Worm (Caenorhabditis elegans): ENCODE measurements around the gene srh-248.

Gene srh-248

ce11 chrV:2934075-2934474 lies 21.2 kb downstream of the srh-248 start, which contains the start of gene srh-247:
srh-247 (minus strand) TSS chrV:2934175.
- TF ChIP-seq mcd-1 (GFP tag; IDR thresholded peaks at IDR 0.05) (no peak), egl-44 (GFP tag; IDR thresholded peaks at IDR 0.05) (no peak), nfya-1 (tag; optimal IDR thresholded peaks at IDR 0.05; ENCODE audit: borderline replicate concordance, insufficient read depth) (no peak), mes-4 (tag; optimal IDR thresholded peaks at IDR 0.05) (no peak), madf-10 (tag; optimal IDR thresholded peaks at IDR 0.05) (no peak), aptf-3 (GFP tag; IDR thresholded peaks at IDR 0.05) (no peak), ceh-79 (tag; optimal IDR thresholded peaks at IDR 0.05) (no peak), B0336.3 (GFP tag; IDR thresholded peaks at IDR 0.05) (no peak), hmg-20 (GFP tag; IDR thresholded peaks at IDR 0.05) (no peak)

ce11 chrV:2931252-2931651 lies 24.0 kb downstream of the srh-248 start, which contains the start of gene C31B8.1:
C31B8.1 (plus strand) TSS chrV:2931552.
- TF ChIP-seq rcor-1 (GFP tag; IDR thresholded peaks at IDR 0.05) (no peak), F52B5.7 (tag; optimal IDR thresholded peaks at IDR 0.05) (no peak), B0019.2 (GFP tag; conservative IDR thresholded peaks at IDR 0.05) (no peak), ceh-58 (GFP tag; IDR thresholded peaks at IDR 0.05) (no peak), lin-26 (GFP tag; IDR thresholded peaks at IDR 0.05) (no peak), sptf-2 (GFP tag; optimal IDR thresholded peaks at IDR 0.05) (no peak), ztf-28 (GFP tag; IDR thresholded peaks at IDR 0.05) (no peak), nfyb-1 (GFP tag; IDR thresholded peaks at IDR 0.05) (no peak), ama-1 (optimal IDR thresholded peaks at IDR 0.05) (no peak), ama-1 (GFP tag; optimal IDR thresholded peaks at IDR 0.05) (no peak), egl-44 (GFP tag; IDR thresholded peaks at IDR 0.05) (no peak), Y67H2A.10 (GFP tag; conservative IDR thresholded peaks at IDR 0.05) (no peak), hmg-1.2 (GFP tag; IDR thresholded peaks at IDR 0.05) (no peak), pha-4 (tag; optimal IDR thresholded peaks at IDR 0.05) (no peak), F57A8.1 (GFP tag; optimal IDR thresholded peaks at IDR 0.05) (no peak), tlf-1 (GFP tag; optimal IDR thresholded peaks at IDR 0.05) (no peak)

ce11 chrV:2929753-2930152 lies 25.5 kb downstream of the srh-248 start, which contains the start of gene C31B8.16:
C31B8.16 (plus strand) TSS chrV:2930053.
- no peak for TF ChIP-seq aptf-2 (GFP tag; conservative IDR thresholded peaks at IDR 0.05)
- TF ChIP-seq efl-1 (GFP tag; optimal IDR thresholded peaks at IDR 0.05) = no peak
- TF ChIP-seq pbrm-1 (GFP tag; IDR thresholded peaks at IDR 0.05) = no peak
- no peak for TF ChIP-seq mel-28 (tag; optimal IDR thresholded peaks at IDR 0.05; ENCODE audit: borderline replicate concordance)
- no peak for TF ChIP-seq T26A5.8 (tag; optimal IDR thresholded peaks at IDR 0.05)
- no peak for TF ChIP-seq D2030.7 (GFP tag; IDR thresholded peaks at IDR 0.05)

ce11 chrV:2927553-2927952 lies 27.7 kb downstream of the srh-248 start, which contains the start of gene C31B8.12:
C31B8.12 (minus strand) TSS chrV:2927653.
- no peak for TF ChIP-seq ztf-22 (GFP tag; optimal IDR thresholded peaks at IDR 0.05)
- TF ChIP-seq him-1 (tag; optimal IDR thresholded peaks at IDR 0.05) = no peak
- no peak for TF ChIP-seq dpl-1 (GFP tag; optimal IDR thresholded peaks at IDR 0.05)
- no peak for TF ChIP-seq C06A6.2 (GFP tag; conservative IDR thresholded peaks at IDR 0.05)
- no peak for TF ChIP-seq ceh-91 (GFP tag; IDR thresholded peaks at IDR 0.05)
- TF ChIP-seq nhr-80 (tag; optimal IDR thresholded peaks at IDR 0.05) = no peak
- TF ChIP-seq dox-1 (GFP tag; IDR thresholded peaks at IDR 0.05) = no peak
- no peak for TF ChIP-seq ztf-3 (GFP tag; optimal IDR thresholded peaks at IDR 0.05)
- TF ChIP-seq ekl-4 (GFP tag; IDR thresholded peaks at IDR 0.05) = no peak
- TF ChIP-seq ets-4 (GFP tag; optimal IDR thresholded peaks at IDR 0.05) = no peak
- TF ChIP-seq hlh-26 (GFP tag; conservative IDR thresholded peaks at IDR 0.05) = no peak
